Fruit fly (Drosophila melanogaster) whole organism, embryonic: ENCODE measurements around the gene brm.

ENCODE experiments used
- Ada2b ChIP-seq: fragments of 200-800 bp; sonication (Bioruptor generic); IDR thresholded peaks from 2 replicates; pipeline ENCODE4 v1.3.6; 2022; ENCODE audit warnings: missing biosample characterization, missing genetic modification characterization
- B-H1 ChIP-seq: fragments of 200-800 bp; sonication (Bioruptor generic); IDR thresholded peaks from 3 replicates; pipeline ENCODE4 v1.3.6; 2022; ENCODE audit warnings: missing biosample characterization, missing genetic modification characterization
- CG10366 ChIP-seq: fragments of 200-800 bp; sonication (Bioruptor generic); IDR thresholded peaks from 2 replicates; pipeline ENCODE4 v1.3.6; 2022; ENCODE audit warnings: missing biosample characterization, missing genetic modification characterization
- CG10431 ChIP-seq: fragments of 200-800 bp; sonication (Bioruptor generic); optimal IDR thresholded peaks from 3 replicates; lab custom pipeline; 2018; ENCODE audit warnings: missing biosample characterization, mild to moderate bottlenecking, missing genetic modification characterization
- CG10654 ChIP-seq: fragments of 200-800 bp; sonication (Bioruptor generic); optimal IDR thresholded peaks from 2 replicates; lab custom pipeline; 2016; ENCODE audit warnings: missing biosample characterization, missing genetic modification characterization
- CG11085 ChIP-seq: fragments of 200-800 bp; sonication (Bioruptor generic); IDR thresholded peaks from 2 replicates; pipeline ENCODE4 v1.3.6; 2022; ENCODE audit warnings: missing biosample characterization, missing genetic modification characterization
- CG11247 ChIP-seq: fragments of 200-800 bp; sonication (Bioruptor generic); IDR thresholded peaks from 2 replicates; pipeline ENCODE4 v1.3.6; 2022; ENCODE audit warnings: missing biosample characterization, missing genetic modification characterization
- CG11560 ChIP-seq: fragments of 200-800 bp; sonication (Bioruptor generic); IDR thresholded peaks from 3 replicates; pipeline ENCODE4 v1.3.6; 2022; ENCODE audit warnings: missing biosample characterization, missing genetic modification characterization
- CG12071 ChIP-seq: fragments of 200-800 bp; sonication (Bioruptor generic); optimal IDR thresholded peaks from 3 replicates; lab custom pipeline; 2018; ENCODE audit warnings: missing biosample characterization, mild to moderate bottlenecking, missing genetic modification characterization
- CG12219 ChIP-seq: fragments of 200-800 bp; sonication (Bioruptor generic); optimal IDR thresholded peaks from 3 replicates; lab custom pipeline; 2018; ENCODE audit warnings: missing biosample characterization, mild to moderate bottlenecking, missing genetic modification characterization
- CG12391 ChIP-seq: fragments of 200-800 bp; sonication (Bioruptor generic); optimal IDR thresholded peaks from 3 replicates; lab custom pipeline; 2018; ENCODE audit warnings: missing biosample characterization, mild to moderate bottlenecking, missing genetic modification characterization, moderate library complexity
- CG13775 ChIP-seq: fragments of 200-800 bp; sonication (Bioruptor generic); optimal IDR thresholded peaks from 3 replicates; lab custom pipeline; 2017; ENCODE audit warnings: missing biosample characterization, mild to moderate bottlenecking, missing genetic modification characterization
- CG17385 ChIP-seq: fragments of 200-800 bp; sonication (Bioruptor generic); optimal IDR thresholded peaks from 3 replicates; lab custom pipeline; 2018; ENCODE audit warnings: missing biosample characterization, mild to moderate bottlenecking, missing genetic modification characterization
- CG17612 ChIP-seq: fragments of 200-800 bp; sonication (Bioruptor generic); IDR thresholded peaks from 2 replicates; pipeline ENCODE4 v1.3.6; 2022; ENCODE audit warnings: missing biosample characterization, missing genetic modification characterization
- CG17829 ChIP-seq: fragments of 200-800 bp; optimal IDR thresholded peaks from 2 replicates; lab custom pipeline; 2019; ENCODE audit warnings: missing biosample characterization, mild to moderate bottlenecking, missing genetic modification characterization, moderate library complexity
- CG18764 ChIP-seq: fragments of 200-800 bp; sonication (Bioruptor generic); optimal IDR thresholded peaks from 3 replicates; lab custom pipeline; 2016; ENCODE audit warnings: missing biosample characterization, missing genetic modification characterization
- CG31441 ChIP-seq: fragments of 200-800 bp; sonication (Bioruptor generic); IDR thresholded peaks from 2 replicates; pipeline ENCODE4 v1.3.6; 2022; ENCODE audit warnings: missing biosample characterization, missing genetic modification characterization
- CG34376 ChIP-seq: fragments of 200-800 bp; sonication (Bioruptor generic); optimal IDR thresholded peaks from 2 replicates; lab custom pipeline; 2018; ENCODE audit warnings: missing biosample characterization, mild to moderate bottlenecking, missing genetic modification characterization
- CG3726 ChIP-seq: fragments of 200-800 bp; sonication (Bioruptor generic); IDR thresholded peaks from 3 replicates; pipeline ENCODE4, ENCODE4 v1.3.6; 2022; ENCODE audit warnings: missing biosample characterization, missing genetic modification characterization
- CG4617 ChIP-seq: fragments of 200-800 bp; sonication (Bioruptor generic); optimal IDR thresholded peaks from 3 replicates; lab custom pipeline; 2016; ENCODE audit warnings: missing biosample characterization, missing genetic modification characterization, borderline replicate concordance
- CG4854 ChIP-seq: fragments of 200-800 bp; sonication (Bioruptor generic); optimal IDR thresholded peaks from 2 replicates; lab custom pipeline; 2016; ENCODE audit warnings: missing biosample characterization, missing genetic modification characterization, inconsistent platforms
- CG6765 ChIP-seq: fragments of 200-800 bp; sonication (Bioruptor generic); optimal IDR thresholded peaks from 3 replicates; lab custom pipeline; 2017; ENCODE audit warnings: missing biosample characterization, mild to moderate bottlenecking, missing genetic modification characterization
- CG7556 ChIP-seq: fragments of 200-800 bp; sonication (Bioruptor generic); optimal IDR thresholded peaks from 2 replicates; lab custom pipeline; 2017; ENCODE audit warnings: missing biosample characterization, mild to moderate bottlenecking, missing genetic modification characterization
- CG7745 ChIP-seq: fragments of 200-800 bp; sonication (Bioruptor generic); optimal IDR thresholded peaks from 2 replicates; lab custom pipeline; 2018; ENCODE audit warnings: missing biosample characterization, mild to moderate bottlenecking, missing genetic modification characterization, moderate library complexity
- CG7786 ChIP-seq: fragments of 200-800 bp; sonication (Bioruptor generic); optimal IDR thresholded peaks from 2 replicates; lab custom pipeline; 2016; ENCODE audit warnings: missing biosample characterization, missing genetic modification characterization
- CG7987 ChIP-seq: fragments of 200-800 bp; sonication (Bioruptor generic); optimal IDR thresholded peaks from 2 replicates; lab custom pipeline; 2018; ENCODE audit warnings: missing biosample characterization, mild to moderate bottlenecking, missing genetic modification characterization, moderate library complexity
- CG8924 ChIP-seq: fragments of 200-800 bp; optimal IDR thresholded peaks from 3 replicates; lab custom pipeline; 2019; ENCODE audit warnings: missing biosample characterization, mild to moderate bottlenecking, missing genetic modification characterization, moderate library complexity
- Deaf1 ChIP-seq: fragments of 200-800 bp; optimal IDR thresholded peaks from 3 replicates; lab custom pipeline; 2019; ENCODE audit warnings: missing biosample characterization, mild to moderate bottlenecking, missing genetic modification characterization, moderate library complexity
- Ets97D ChIP-seq: fragments of 200-800 bp; sonication (Bioruptor generic); optimal IDR thresholded peaks from 3 replicates; lab custom pipeline; 2016; ENCODE audit warnings: missing biosample characterization, missing genetic modification characterization
- Fer1 ChIP-seq: fragments of 200-800 bp; sonication (Bioruptor generic); optimal IDR thresholded peaks from 2 replicates; lab custom pipeline; 2017; ENCODE audit warnings: missing biosample characterization, mild to moderate bottlenecking, missing genetic modification characterization
- Hr3 ChIP-seq: fragments of 200-800 bp; sonication (Bioruptor generic); optimal IDR thresholded peaks from 3 replicates; lab custom pipeline; 2016; ENCODE audit warnings: missing biosample characterization, missing genetic modification characterization
- Lpt ChIP-seq: fragments of >200 bp; optimal IDR thresholded peaks from 2 replicates; lab custom pipeline; 2018; ENCODE audit warnings: missing biosample characterization, missing genetic modification characterization
- NfI ChIP-seq: fragments of 200-800 bp; sonication (Bioruptor generic); optimal IDR thresholded peaks from 3 replicates; lab custom pipeline; 2018; ENCODE audit warnings: missing biosample characterization, mild to moderate bottlenecking, missing genetic modification characterization, moderate library complexity
- Xbp1 ChIP-seq: fragments of 200-800 bp; sonication (Bioruptor generic); optimal IDR thresholded peaks from 3 replicates; lab custom pipeline; 2016; ENCODE audit warnings: missing biosample characterization, mild to moderate bottlenecking, missing genetic modification characterization
- Xrp1 ChIP-seq: fragments of 200-800 bp; sonication (Bioruptor generic); IDR thresholded peaks from 2 replicates; pipeline ENCODE4 v1.3.6; 2022; ENCODE audit warnings: missing biosample characterization, missing genetic modification characterization
- br ChIP-seq: fragments of >200 bp; optimal IDR thresholded peaks from 2 replicates; lab custom pipeline; 2017
- bsh ChIP-seq, 2 experiments: fragments of 200-800 bp; sonication (Bioruptor generic); optimal IDR thresholded peaks; 2 replicates each; lab custom pipeline; 2017 to 2018; ENCODE audit warnings: mild to moderate bottlenecking in 2 of 2, missing biosample characterization in 2 of 2, missing genetic modification characterization in 2 of 2, moderate library complexity in 1 of 2
- chinmo ChIP-seq: fragments of 200-800 bp; sonication (Bioruptor generic); IDR thresholded peaks from 4 replicates; pipeline ENCODE4 v1.3.6; 2022; ENCODE audit warnings: missing biosample characterization, missing genetic modification characterization; ENCODE audit not compliant: partially characterized antibody
- ci ChIP-seq: fragments of 200-800 bp; sonication (Bioruptor generic); IDR thresholded peaks from 3 replicates; pipeline ENCODE4 v1.3.6; 2022; ENCODE audit warnings: missing biosample characterization, missing genetic modification characterization
- crol ChIP-seq: fragments of 200-800 bp; sonication (Bioruptor generic); IDR thresholded peaks from 2 replicates; pipeline ENCODE4 v1.3.6; 2022; ENCODE audit warnings: missing biosample characterization, missing genetic modification characterization
- crp ChIP-seq, 2 experiments: fragments of 200-800 bp; sonication (Bioruptor generic); optimal IDR thresholded peaks; 2 replicates in 1 of 2; 3 replicates in 1 of 2; lab custom pipeline; 2017; ENCODE audit warnings: missing biosample characterization in 2 of 2, missing genetic modification characterization in 2 of 2, mild to moderate bottlenecking in 1 of 2, moderate library complexity in 1 of 2
- cwo ChIP-seq: fragments of 200-800 bp; sonication (Bioruptor generic); optimal IDR thresholded peaks from 3 replicates; lab custom pipeline; 2017; ENCODE audit warnings: missing biosample characterization, missing genetic modification characterization, mild to moderate bottlenecking, moderate library complexity, missing genetic modification reagents
- dpn ChIP-seq, 2 experiments: fragments of 200-800 bp; sonication (Bioruptor generic); optimal IDR thresholded peaks; 3 replicates each; lab custom pipeline; 2016; ENCODE audit warnings: missing biosample characterization in 2 of 2, missing genetic modification characterization in 2 of 2
- eve ChIP-seq, 2 experiments: fragments of >200 bp; optimal IDR thresholded peaks; 2 replicates each; lab custom pipeline; 2017; ENCODE audit warnings: missing biosample characterization in 2 of 2, missing genetic modification characterization in 2 of 2
- fd102C ChIP-seq: fragments of 200-800 bp; sonication (Bioruptor generic); optimal IDR thresholded peaks from 2 replicates; lab custom pipeline; 2018; ENCODE audit warnings: missing biosample characterization, mild to moderate bottlenecking, missing genetic modification characterization, moderate library complexity
- ind ChIP-seq: fragments of 200-800 bp; sonication (Bioruptor generic); optimal IDR thresholded peaks from 3 replicates; lab custom pipeline; 2016; ENCODE audit warnings: missing biosample characterization, missing genetic modification characterization
- kah ChIP-seq: fragments of 200-800 bp; sonication (Bioruptor generic); optimal IDR thresholded peaks from 2 replicates; lab custom pipeline; 2018; ENCODE audit warnings: missing biosample characterization, mild to moderate bottlenecking, missing genetic modification characterization
- row ChIP-seq: fragments of 200-800 bp; sonication (Bioruptor generic); IDR thresholded peaks from 3 replicates; pipeline ENCODE4 v1.3.6; 2022; ENCODE audit warnings: missing biosample characterization, missing genetic modification characterization
- tgo ChIP-seq: fragments of 200-800 bp; sonication (Bioruptor generic); IDR thresholded peaks from 3 replicates; pipeline ENCODE4 v1.3.6; 2022; ENCODE audit warnings: missing biosample characterization, missing genetic modification characterization

brm gene

DNA sequence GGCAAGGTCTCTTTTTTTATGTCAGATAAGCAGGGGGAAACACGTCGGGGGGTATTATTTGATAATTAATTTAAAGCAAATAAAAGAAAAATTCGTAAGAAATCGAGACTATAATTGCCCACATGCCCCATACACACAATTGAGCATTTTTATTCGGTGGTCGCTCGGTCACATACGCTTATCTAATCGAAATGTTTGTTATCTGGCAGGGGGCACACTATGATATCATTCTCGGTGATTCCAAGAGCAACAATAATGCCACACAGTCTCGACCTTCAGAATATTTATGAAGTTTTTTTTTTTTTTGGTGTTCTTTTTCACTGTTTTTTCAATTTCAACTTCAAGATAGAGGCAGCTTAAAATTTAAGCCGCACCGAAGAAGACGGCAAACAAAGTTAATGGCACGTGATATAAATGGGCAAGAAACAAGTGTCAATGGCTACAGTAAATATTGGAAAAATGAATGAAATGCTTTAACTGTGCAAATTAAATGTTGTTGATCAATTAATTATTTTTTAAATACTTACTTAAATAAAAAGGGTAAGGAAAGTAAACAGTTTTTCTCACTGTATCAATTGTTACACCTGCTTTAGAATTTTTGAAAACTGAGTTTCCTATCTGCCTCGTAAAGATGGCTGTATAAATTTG is 16.8 kb upstream of the brm start:
- TF ChIP-seq bsh (GFP tag; optimal IDR thresholded peaks at IDR 0.05; lab: Kevin White, UChicago), result peak in 1 of 2 experiments; percentile 53
- peak; percentile 73 for TF ChIP-seq Fer1
- TF ChIP-seq br (lab: Kevin White, UChicago), result no peak
- TF ChIP-seq CG12391, result peak; percentile 50
- TF ChIP-seq CG13775 (GFP tag; lab: Kevin White, UChicago), result peak; percentile 9
- peak; percentile 59; the same call in 1 of the 2 replicates for TF ChIP-seq Xrp1 (GFP tag; lab: Robert Waterston, UW)
- peak; percentile 63 for TF ChIP-seq CG7745 (tag; lab: Kevin White, UChicago)
- TF ChIP-seq CG4854, result peak; percentile 14
- peak; percentile 9 for TF ChIP-seq CG10654 (GFP tag; lab: Kevin White, UChicago)
- TF ChIP-seq CG17612 (GFP tag; lab: Robert Waterston, UW), result 0 out of 2 replicates have a peak, but pooled peaks have one; percentile 25
- TF ChIP-seq CG12071, result peak; percentile 14
- 0 out of 2 replicates have a peak, but pooled peaks have one; percentile 32 for TF ChIP-seq CG11085
- TF ChIP-seq row (GFP tag; lab: Robert Waterston, UW), result peak; percentile 61; the same call in 2 of the 3 replicates
- TF ChIP-seq Xbp1, result peak; percentile 16
- no peak for TF ChIP-seq Deaf1 (tag; lab: Kevin White, UChicago)
- peak; percentile 28 for TF ChIP-seq CG12219
- peak; percentile 53 for TF ChIP-seq CG8924 (tag; lab: Kevin White, UChicago)
- TF ChIP-seq CG17829 (tag; lab: Kevin White, UChicago), result peak; percentile 37
- peak; percentile 83 for TF ChIP-seq CG34376 (GFP tag; lab: Kevin White, UChicago)
- TF ChIP-seq crol, result peak; percentile 50
- peak; percentile 12 for TF ChIP-seq Hr3 (GFP tag; lab: Kevin White, UChicago)
- TF ChIP-seq B-H1 (GFP tag; lab: Robert Waterston, UW), result peak; percentile 23; the same call in 1 of the 3 replicates
- TF ChIP-seq crp (GFP tag; optimal IDR thresholded peaks at IDR 0.05; lab: Kevin White, UChicago), result no peak
- TF ChIP-seq tgo, result peak; percentile 38; the same call in 2 of the 3 replicates
- TF ChIP-seq CG11560, result no peak
- peak; percentile 24; the same call in 1 of the 2 replicates for TF ChIP-seq CG10366 (GFP tag; lab: Robert Waterston, UW)
- TF ChIP-seq CG7556 (GFP tag; lab: Kevin White, UChicago), result peak; percentile 63
- no peak for TF ChIP-seq fd102C (GFP tag; lab: Kevin White, UChicago)
- TF ChIP-seq kah (GFP tag; lab: Kevin White, UChicago), result no peak
- no peak for TF ChIP-seq CG3726 (GFP tag; lab: Robert Waterston, UW)
- TF ChIP-seq ci, result no peak
- TF ChIP-seq CG17385 (GFP tag; lab: Kevin White, UChicago), result peak; percentile 56
- TF ChIP-seq CG10431 (GFP tag; lab: Kevin White, UChicago), result no peak
- peak; percentile 26 for TF ChIP-seq ind (GFP tag; lab: Kevin White, UChicago)
- TF ChIP-seq dpn (GFP tag; optimal IDR thresholded peaks at IDR 0.05; lab: Kevin White, UChicago), result peak in 1 of 2 experiments; percentile 52
- TF ChIP-seq CG7786 (GFP tag; lab: Kevin White, UChicago), result no peak
- TF ChIP-seq CG11247 (GFP tag; lab: Robert Waterston, UW), result peak; percentile 54; the same call in 1 of the 2 replicates
- TF ChIP-seq NfI (GFP tag; lab: Kevin White, UChicago), result no peak
- no peak for TF ChIP-seq Ets97D
- TF ChIP-seq CG6765 (GFP tag; lab: Kevin White, UChicago), result peak; percentile 50
- TF ChIP-seq CG4617 (GFP tag; lab: Kevin White, UChicago), result no peak
- no peak for TF ChIP-seq Lpt (GFP tag; lab: Kevin White, UChicago)
- peak; percentile 93 for TF ChIP-seq cwo (GFP tag; lab: Kevin White, UChicago)
- peak; percentile 45; the same call in 1 of the 2 replicates for TF ChIP-seq Ada2b (GFP tag; lab: Robert Waterston, UW)
- peak; percentile 17 for TF ChIP-seq CG18764 (GFP tag; lab: Kevin White, UChicago)
- peak; percentile 25; the same call in 1 of the 2 replicates for TF ChIP-seq CG31441 (GFP tag; lab: Robert Waterston, UW)
- peak in 1 of 2 experiments; percentile 30 for TF ChIP-seq eve (GFP tag; optimal IDR thresholded peaks at IDR 0.05; lab: Kevin White, UChicago)
- peak; percentile 85; the same call in 3 of the 4 replicates for TF ChIP-seq chinmo (GFP tag; lab: Robert Waterston, UW)
- peak; percentile 70 for TF ChIP-seq CG7987 (GFP tag; lab: Kevin White, UChicago)
